Worm (Caenorhabditis elegans) whole organism, L4 larva: ENCODE measurements around the gene hda-5.

Source experiments
- D1046.2 ChIP-seq: fragments of 200-800 bp; sonication (Bioruptor generic); IDR thresholded peaks from 2 replicates; pipeline ENCODE4 v1.3.6; 2022; ENCODE audit warnings: missing genetic modification characterization, missing compliant biosample characterization
- F10B5.3 ChIP-seq: sonication (generic microtip); optimal IDR thresholded peaks from 2 replicates; lab custom pipeline; 2016; ENCODE audit warnings: mild to moderate bottlenecking, missing genetic modification characterization, missing compliant biosample characterization
- F44E2.7 ChIP-seq: fragments of 200-800 bp; sonication (Bioruptor generic); IDR thresholded peaks from 2 replicates; pipeline ENCODE4 v2.1.2; 2022; ENCODE audit warnings: missing genetic modification characterization, missing compliant biosample characterization
- F49E8.2 ChIP-seq: sonication (generic microtip); optimal IDR thresholded peaks from 2 replicates; lab custom pipeline; 2016; ENCODE audit warnings: missing compliant biosample characterization, mild to moderate bottlenecking, missing genetic modification characterization, borderline replicate concordance
- Y105C5A.15 ChIP-seq: fragments of 200-800 bp; sonication (Bioruptor generic); IDR thresholded peaks from 2 replicates; pipeline ENCODE4 v1.3.6; 2022; ENCODE audit warnings: missing genetic modification characterization, missing compliant biosample characterization
- Y48G9A.11 ChIP-seq: fragments of 200-800 bp; sonication (Bioruptor generic); IDR thresholded peaks from 2 replicates; pipeline ENCODE4 v1.3.6; 2022; ENCODE audit warnings: missing genetic modification reagents, missing genetic modification characterization, missing compliant biosample characterization
- Y5F2A.4 ChIP-seq: fragments of 200-800 bp; sonication (Bioruptor generic); optimal IDR thresholded peaks from 2 replicates; lab custom pipeline; 2018; ENCODE audit warnings: mild to moderate bottlenecking, missing genetic modification characterization, missing compliant biosample characterization
- Y75B8A.6 ChIP-seq: fragments of 200-800 bp; sonication (Bioruptor generic); IDR thresholded peaks from 2 replicates; pipeline ENCODE4 v1.3.6; 2022; ENCODE audit warnings: missing genetic modification reagents, missing genetic modification characterization, missing compliant biosample characterization
- ZK337.2 ChIP-seq: fragments of 200-800 bp; sonication (Bioruptor generic); IDR thresholded peaks from 2 replicates; pipeline ENCODE4 v1.3.6; 2022; ENCODE audit warnings: missing genetic modification reagents, missing genetic modification characterization, missing compliant biosample characterization
- aha-1 ChIP-seq: fragments of 150-350 bp; peaks from one replicate; lab custom pipeline; 2014; ENCODE audit warnings: missing biosample characterization, missing genetic modification characterization
- arid-1 ChIP-seq: fragments of 200-800 bp; sonication (Bioruptor generic); conservative IDR thresholded peaks from 2 replicates; pipeline ENCODE4 v1.3.6; 2022; ENCODE audit warnings: missing genetic modification reagents, missing genetic modification characterization, missing compliant biosample characterization
- ceh-28 ChIP-seq: fragments of 150-350 bp; optimal IDR thresholded peaks from 2 replicates; lab custom pipeline; 2014; ENCODE audit warnings: missing biosample characterization, missing genetic modification reagents, missing genetic modification characterization
- dpl-1 ChIP-seq: fragments of 150-350 bp; optimal IDR thresholded peaks from 2 replicates; lab custom pipeline; 2014; ENCODE audit warnings: missing biosample characterization, missing genetic modification reagents, missing genetic modification characterization
- fos-1 ChIP-seq: fragments of 150-350 bp; optimal IDR thresholded peaks from 2 replicates; lab custom pipeline; 2014; ENCODE audit warnings: missing biosample characterization, missing genetic modification characterization
- gei-8 ChIP-seq: fragments of 200-800 bp; sonication (Bioruptor generic); optimal IDR thresholded peaks from 2 replicates; lab custom pipeline; 2018; ENCODE audit warnings: mild to moderate bottlenecking, missing genetic modification characterization, missing compliant biosample characterization
- hif-1 ChIP-seq, 2 experiments: sonication (generic microtip); optimal IDR thresholded peaks; 2 replicates each; lab custom pipeline; 2016 to 2017; ENCODE audit warnings: missing compliant biosample characterization in 2 of 2, missing genetic modification characterization in 2 of 2, missing genetic modification reagents in 2 of 2, missing genotype in 2 of 2, mild to moderate bottlenecking in 1 of 2
- hlh-30 ChIP-seq: sonication (generic microtip); optimal IDR thresholded peaks from 2 replicates; lab custom pipeline; 2017; ENCODE audit warnings: antibody characterized with exemption, mild to moderate bottlenecking, missing genetic modification characterization, missing compliant biosample characterization; ENCODE audit not compliant: insufficient read depth
- jun-1 ChIP-seq: fragments of 150-350 bp; optimal IDR thresholded peaks from 2 replicates; lab custom pipeline; 2014; ENCODE audit warnings: missing biosample characterization, missing genetic modification reagents, missing genetic modification characterization
- lim-7 ChIP-seq: fragments of 200-800 bp; sonication (Bioruptor generic); IDR thresholded peaks from 2 replicates; pipeline ENCODE4 v1.3.6; 2022; ENCODE audit warnings: missing genetic modification characterization, missing compliant biosample characterization
- lin-29 ChIP-seq: fragments of 200-800 bp; sonication (Bioruptor generic); IDR thresholded peaks from 2 replicates; pipeline ENCODE4 v1.3.6; 2022; ENCODE audit warnings: missing genetic modification reagents, missing genetic modification characterization, missing compliant biosample characterization
- lin-39 ChIP-seq: fragments of 150-350 bp; optimal IDR thresholded peaks from 2 replicates; lab custom pipeline; 2014; ENCODE audit warnings: missing biosample characterization, missing genetic modification reagents, missing genetic modification characterization
- lir-3 ChIP-seq: sonication (generic microtip); optimal IDR thresholded peaks from 2 replicates; lab custom pipeline; 2016; ENCODE audit warnings: mild to moderate bottlenecking, missing genetic modification characterization, missing compliant biosample characterization
- madf-5 ChIP-seq, 2 experiments: fragments of 200-800 bp; sonication (Bioruptor generic); IDR thresholded peaks; 2 replicates each; pipeline ENCODE4 v1.3.6; 2022; ENCODE audit warnings: missing compliant biosample characterization in 2 of 2, missing genetic modification characterization in 2 of 2
- mdl-1 ChIP-seq, 2 experiments: fragments of 150-350 bp in 1 of 2; sonication (generic microtip) in 1 of 2; optimal IDR thresholded peaks; 2 replicates each; lab custom pipeline; 2014 to 2017; ENCODE audit warnings: missing biosample characterization in 2 of 2, missing genetic modification characterization in 2 of 2
- mdt-29 ChIP-seq: fragments of 200-800 bp; sonication (Bioruptor generic); IDR thresholded peaks from 2 replicates; pipeline ENCODE4 v1.3.6; 2022; ENCODE audit warnings: missing genetic modification reagents, missing genetic modification characterization, missing compliant biosample characterization
- mep-1 ChIP-seq: fragments of 150-350 bp; sonication (generic microtip); optimal IDR thresholded peaks from 3 replicates; lab custom pipeline; 2014; ENCODE audit warnings: missing biosample characterization, missing genetic modification characterization
- nhr-111 ChIP-seq: fragments of 200-800 bp; sonication (Bioruptor generic); optimal IDR thresholded peaks from 2 replicates; lab custom pipeline; 2018; ENCODE audit warnings: mild to moderate bottlenecking, missing genetic modification characterization, missing compliant biosample characterization
- nhr-25 ChIP-seq: sonication (generic microtip); optimal IDR thresholded peaks from 2 replicates; lab custom pipeline; 2017; ENCODE audit warnings: missing genetic modification characterization, mild to moderate bottlenecking, missing compliant biosample characterization, antibody characterized with exemption, moderate library complexity, borderline replicate concordance; ENCODE audit not compliant: insufficient read depth
- nhr-48 ChIP-seq: sonication (generic microtip); optimal IDR thresholded peaks from 2 replicates; lab custom pipeline; 2016; ENCODE audit warnings: mild to moderate bottlenecking, missing genetic modification characterization, missing compliant biosample characterization
- nhr-6 ChIP-seq: fragments of 150-350 bp; optimal IDR thresholded peaks from 2 replicates; lab custom pipeline; 2014; ENCODE audit warnings: missing biosample characterization, missing genetic modification characterization
- skn-1 ChIP-seq: fragments of 150-350 bp; optimal IDR thresholded peaks from 2 replicates; lab custom pipeline; 2014; ENCODE audit warnings: missing biosample characterization, missing genetic modification characterization
- snpc-1.2 ChIP-seq: fragments of 200-800 bp; sonication (Bioruptor generic); IDR thresholded peaks from 2 replicates; pipeline ENCODE4 v1.3.6; 2022; ENCODE audit warnings: missing genetic modification reagents, missing genetic modification characterization, missing compliant biosample characterization
- spr-1 ChIP-seq: sonication (generic microtip); optimal IDR thresholded peaks from 2 replicates; lab custom pipeline; 2016; ENCODE audit warnings: mild to moderate bottlenecking, missing genetic modification characterization, missing compliant biosample characterization
- tra-1 ChIP-seq: fragments of 200-800 bp; sonication (Bioruptor generic); IDR thresholded peaks from 2 replicates; pipeline ENCODE4 v1.3.6; 2022; ENCODE audit warnings: missing genetic modification reagents, missing genetic modification characterization, missing compliant biosample characterization
- unc-39 ChIP-seq: sonication (generic microtip); optimal IDR thresholded peaks from 2 replicates; lab custom pipeline; 2017; ENCODE audit warnings: missing biosample characterization, missing genetic modification characterization
- vab-7 ChIP-seq: fragments of 200-800 bp; sonication (Bioruptor generic); IDR thresholded peaks from 2 replicates; pipeline ENCODE4 v1.3.6; 2022; ENCODE audit warnings: missing genetic modification reagents, missing genetic modification characterization, missing compliant biosample characterization
- zfp-2 ChIP-seq: sonication (generic microtip); optimal IDR thresholded peaks from 2 replicates; lab custom pipeline; 2016; ENCODE audit warnings: mild to moderate bottlenecking, missing genetic modification characterization, missing compliant biosample characterization
- zip-11 ChIP-seq: fragments of 200-800 bp; sonication (Bioruptor generic); IDR thresholded peaks from 2 replicates; pipeline ENCODE4 v1.3.6; 2022; ENCODE audit warnings: missing genetic modification characterization, missing compliant biosample characterization
- zip-2 ChIP-seq: fragments of 150-350 bp; optimal IDR thresholded peaks from 2 replicates; lab custom pipeline; 2014; ENCODE audit warnings: missing biosample characterization, missing genetic modification characterization
- ztf-11 ChIP-seq: fragments of 150-350 bp; optimal IDR thresholded peaks from 2 replicates; lab custom pipeline; 2014; ENCODE audit warnings: missing biosample characterization, missing genetic modification characterization
- ztf-7 ChIP-seq: fragments of 150-350 bp; optimal IDR thresholded peaks from 2 replicates; lab custom pipeline; 2014; ENCODE audit warnings: missing biosample characterization, missing genetic modification characterization

Gene hda-5

ce11 chrII:11782493-11782892 lies 16.3 kb upstream of the hda-5 start, which contains the start of gene F43G6.16 (continued):
- TF ChIP-seq hlh-30 (tag; lab: Kevin White, UChicago) (no peak), zip-11 (GFP tag; lab: Robert Waterston, UW) (no peak), dpl-1 (GFP tag; lab: Kevin White, UChicago) (no peak), F44E2.7 (GFP tag; lab: Robert Waterston, UW) (no peak), unc-39 (no peak), jun-1 (tag; lab: Kevin White, UChicago) (no peak), gei-8 (GFP tag; lab: Kevin White, UChicago) (no peak), Y105C5A.15 (no peak), ztf-11 (no peak), F10B5.3 (no peak), zfp-2 (tag; lab: Kevin White, UChicago) (no peak), zip-2 (tag; lab: Kevin White, UChicago) (no peak), nhr-25 (tag; lab: Kevin White, UChicago) (no peak), tra-1 (GFP tag; lab: Robert Waterston, UW) (no peak), D1046.2 (GFP tag; lab: Robert Waterston, UW) (no peak), skn-1 (tag; lab: Kevin White, UChicago) (no peak), aha-1 (tag; lab: Kevin White, UChicago) (no peak), arid-1 (GFP tag; lab: Robert Waterston, UW) (no peak), ceh-28 (tag; lab: Kevin White, UChicago) (no peak), mdl-1 (tag; optimal IDR thresholded peaks at IDR 0.05; lab: Kevin White, UChicago) (no peak), madf-5 (GFP tag; IDR thresholded peaks at IDR 0.05; lab: Robert Waterston, UW) (no peak), fos-1 (tag; lab: Kevin White, UChicago) (no peak), lin-29 (GFP tag; lab: Robert Waterston, UW) (no peak), lim-7 (GFP tag; lab: Robert Waterston, UW) (no peak), snpc-1.2 (GFP tag; lab: Robert Waterston, UW) (peak; percentile 46; the same call in 1 of the 2 replicates), ZK337.2 (GFP tag; lab: Robert Waterston, UW) (no peak), Y5F2A.4 (GFP tag; lab: Kevin White, UChicago) (no peak), Y48G9A.11 (GFP tag; lab: Robert Waterston, UW) (peak; percentile 73), spr-1 (tag; lab: Kevin White, UChicago) (no peak), lin-39 (no peak), mdt-29 (GFP tag; lab: Robert Waterston, UW) (no peak), nhr-111 (GFP tag; lab: Kevin White, UChicago) (no peak), Y75B8A.6 (GFP tag; lab: Robert Waterston, UW) (no peak)

- TF ChIP-seq nhr-111 (GFP tag; lab: Kevin White, UChicago) (no peak), nhr-6 (tag; lab: Kevin White, UChicago) (peak; percentile 92)
Measured at ce11 chrII:11788025-11788424, 10.8 kb upstream of the hda-5 start.

- TF ChIP-seq gei-8 (GFP tag; lab: Kevin White, UChicago), result no peak
- no peak for TF ChIP-seq nhr-48
- TF ChIP-seq lir-3 (tag; lab: Kevin White, UChicago), result no peak
- TF ChIP-seq madf-5 (GFP tag; IDR thresholded peaks at IDR 0.05; lab: Robert Waterston, UW), result no peak
- TF ChIP-seq F49E8.2 (tag; lab: Kevin White, UChicago), result no peak
- no peak for TF ChIP-seq ZK337.2 (GFP tag; lab: Robert Waterston, UW)
- no peak for TF ChIP-seq mep-1 (tag; lab: Kevin White, UChicago)
- TF ChIP-seq zfp-2 (tag; lab: Kevin White, UChicago), result no peak
- no peak for TF ChIP-seq aha-1 (tag; lab: Kevin White, UChicago)
- TF ChIP-seq hif-1 (tag; optimal IDR thresholded peaks at IDR 0.05; lab: Kevin White, UChicago), result no peak
- TF ChIP-seq ztf-7 (tag; lab: Kevin White, UChicago), result no peak
- no peak for TF ChIP-seq vab-7 (GFP tag; lab: Robert Waterston, UW)
Measured at ce11 chrII:11790458-11790857, 8.4 kb upstream of the hda-5 start, which contains the start of gene F43G6.4. Gene F43G6.4, plus strand, starts transcription at chrII:11790758.
